Fruit fly (Drosophila melanogaster) ovary, adult (tissue): Measurements from ENCODE around the gene CG9624.

Experiments used
- CG17801 ChIP-seq: fragments of 200-800 bp; optimal IDR thresholded peaks from 2 replicates; lab custom pipeline; 2019; ENCODE audit warnings: missing biosample characterization, mild to moderate bottlenecking, missing genetic modification characterization, moderate library complexity; ENCODE audit not compliant: partially characterized antibody

The CG9624 gene

DNA sequence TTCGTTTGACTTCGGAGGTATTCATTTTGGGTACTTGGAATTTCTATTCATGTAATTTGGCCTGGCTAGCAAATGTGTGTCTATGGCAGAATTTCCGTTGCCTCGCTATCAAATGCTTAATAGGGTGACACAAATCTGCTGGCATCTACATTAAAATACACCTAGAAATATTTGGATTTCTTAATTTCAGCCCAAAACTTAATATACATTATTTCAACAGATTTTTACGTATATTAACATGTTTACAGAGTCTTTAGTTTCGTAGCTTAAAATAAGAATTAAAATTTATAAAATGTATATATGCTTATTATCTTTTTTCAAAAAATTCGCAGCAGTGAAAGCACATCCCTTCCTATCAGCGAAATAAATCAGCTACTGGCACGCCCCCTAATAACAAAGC lies at the start of gene CG9624:
Gene CG9624 (minus strand): TSS at position 101 of the 400 bp plus-strand sequence.
- no peak for TF ChIP-seq CG17801 (GFP tag; lab: Kevin White, UChicago)

DNA sequence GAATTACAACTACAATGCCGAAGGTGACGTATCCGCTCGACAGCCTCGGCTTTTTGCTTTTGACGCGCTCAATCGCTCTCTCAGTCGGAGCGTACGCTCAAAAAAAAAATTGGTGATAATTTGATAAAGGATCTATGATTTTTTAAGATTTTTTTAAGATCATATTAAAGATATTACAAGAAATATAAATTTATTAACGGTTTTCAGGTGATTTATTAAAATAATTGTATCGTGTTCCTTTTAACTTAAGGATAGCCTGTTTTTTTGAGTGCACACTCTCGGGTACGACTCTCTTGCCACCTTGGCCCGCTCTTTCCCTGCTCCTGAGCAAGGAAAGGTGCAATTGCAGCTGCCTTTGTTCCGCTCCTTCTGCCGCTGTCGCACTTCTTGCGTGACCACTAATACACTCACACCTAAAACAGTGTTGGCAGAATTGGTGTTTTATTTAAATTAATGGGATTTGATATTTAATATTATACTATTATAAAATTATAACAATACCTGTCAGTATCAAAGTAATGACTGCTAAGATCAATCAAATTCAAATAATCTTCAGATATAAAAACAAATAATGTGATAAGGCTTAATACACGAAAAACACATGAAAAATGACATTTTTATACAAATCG lies 49.1 kb upstream of the CG9624 start:
- peak; percentile 47 for TF ChIP-seq CG17801 (GFP tag; lab: Kevin White, UChicago)

DNA sequence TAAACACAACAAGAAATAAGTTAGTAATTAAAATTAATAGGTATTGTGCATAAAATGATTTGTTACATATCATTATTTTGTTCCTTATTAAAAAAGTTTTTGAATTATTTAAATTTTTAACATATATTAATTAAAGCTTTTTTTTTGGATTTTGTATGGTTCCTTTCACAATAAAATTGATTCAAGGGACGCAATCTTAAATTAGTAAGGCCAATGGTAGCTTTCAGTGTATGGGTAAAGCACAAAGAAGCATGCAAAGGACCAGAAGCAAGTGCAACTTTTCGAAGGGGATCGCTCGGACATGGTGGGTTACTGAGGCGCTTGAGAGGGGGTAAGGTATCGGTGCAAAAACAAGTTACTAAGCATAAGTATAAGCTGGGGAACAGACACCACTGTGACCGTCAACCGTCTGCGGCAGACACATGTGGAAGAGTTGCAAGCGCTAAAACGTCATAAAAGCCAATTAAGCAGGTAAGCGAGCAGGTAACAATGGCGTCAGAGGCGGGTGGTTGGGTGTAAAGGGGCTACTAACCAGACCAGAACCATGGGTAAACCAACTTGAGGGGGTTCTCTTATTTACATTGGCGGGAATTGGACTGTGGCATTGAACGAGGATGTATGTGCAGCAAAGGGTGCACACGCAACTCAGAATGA lies 46.7 kb upstream of the CG9624 start:
- TF ChIP-seq CG17801 (GFP tag; lab: Kevin White, UChicago), result no peak

DNA sequence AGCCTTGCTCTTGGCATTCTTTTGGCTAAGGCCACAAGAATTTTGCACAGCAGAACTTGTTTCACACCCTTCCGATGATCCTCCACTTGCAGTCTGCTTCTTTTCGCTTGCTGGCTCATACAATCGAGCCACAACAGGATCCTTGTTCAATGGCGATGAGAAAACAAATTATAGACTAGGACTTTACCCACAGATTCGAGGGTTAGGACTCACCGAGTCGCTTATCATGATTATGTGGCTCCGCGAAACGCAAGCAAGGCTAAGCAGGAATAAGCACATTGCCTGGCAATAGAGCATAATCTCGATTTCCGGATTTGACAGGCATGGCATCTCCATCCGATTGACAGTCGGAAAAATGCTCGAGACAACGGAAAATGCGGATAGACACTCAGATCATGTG lies 33.1 kb upstream of the CG9624 start, which contains the start of the genes CG14839 and CG14841:
Gene CG14839 (plus strand): TSS at position 301 of the 400 bp plus-strand sequence.
Gene CG14841 (minus strand): TSS at position 332 of the 400 bp plus-strand sequence.
- TF ChIP-seq CG17801 (GFP tag; lab: Kevin White, UChicago), result no peak

DNA sequence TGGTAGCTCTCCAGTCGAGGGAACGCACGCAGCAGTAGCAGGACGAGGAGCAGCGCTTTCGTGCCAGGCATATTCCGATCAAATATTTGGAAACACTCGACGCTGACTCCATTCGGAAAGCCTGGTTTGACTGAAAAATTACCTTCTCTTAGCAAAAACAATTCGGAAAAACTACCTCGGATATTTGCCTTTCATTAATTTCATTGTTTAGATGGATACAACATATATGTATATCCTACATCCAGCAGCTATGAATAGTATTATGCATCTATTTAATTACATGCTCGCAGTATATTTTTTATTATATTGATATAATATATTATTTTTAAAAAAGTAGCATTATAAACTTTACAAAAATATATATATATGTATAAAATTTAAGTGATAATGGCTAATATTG lies 32.2 kb upstream of the CG9624 start, which contains the start of gene CG14840:
Gene CG14840 (minus strand): TSS at position 101 of the 400 bp plus-strand sequence.
- TF ChIP-seq CG17801 (GFP tag; lab: Kevin White, UChicago), result no peak

DNA sequence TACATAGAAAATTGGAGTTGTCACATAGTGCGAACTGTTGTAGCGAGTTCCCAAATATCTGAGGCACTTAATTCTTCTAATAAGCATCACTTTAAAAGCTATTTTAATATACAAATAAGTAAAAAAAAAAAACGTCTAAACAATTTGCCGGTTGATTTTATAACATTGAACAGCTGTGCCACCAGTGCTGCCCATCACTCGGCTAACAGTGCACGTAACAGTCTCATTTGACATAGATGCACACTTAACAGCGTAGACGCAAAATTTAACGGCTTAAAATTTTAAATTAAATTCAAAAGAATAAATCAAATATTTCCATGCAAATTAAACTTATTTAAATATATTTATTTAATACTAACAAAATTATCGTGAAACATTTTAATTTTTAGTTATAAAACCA lies 30.9 kb upstream of the CG9624 start, which contains the start of gene MetRS-m:
Gene MetRS-m (minus strand): TSS at position 171 of the 400 bp plus-strand sequence.
- no peak for TF ChIP-seq CG17801 (GFP tag; lab: Kevin White, UChicago)

DNA sequence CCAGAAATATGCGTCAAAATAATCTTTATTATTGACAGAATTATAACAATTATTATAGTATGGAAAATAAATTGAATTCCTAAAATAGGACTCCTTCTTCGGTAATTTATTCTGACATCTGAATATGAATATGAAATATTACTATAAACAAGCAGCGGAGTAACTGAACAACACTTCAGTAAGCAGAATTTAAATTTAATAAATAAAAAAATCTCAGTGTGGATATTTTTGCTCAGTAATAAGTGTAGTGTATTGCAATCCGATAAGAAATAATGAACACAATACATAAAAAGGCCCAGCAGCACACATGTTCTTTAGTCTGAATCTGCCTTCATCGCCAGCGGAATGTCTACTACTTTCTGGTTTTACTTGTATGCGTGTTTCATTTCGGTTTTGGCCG lies 26.9 kb upstream of the CG9624 start, which contains the start of gene CG43179:
Gene CG43179 (plus strand): TSS at position 301 of the 400 bp plus-strand sequence.
- no peak for TF ChIP-seq CG17801 (GFP tag; lab: Kevin White, UChicago)

DNA sequence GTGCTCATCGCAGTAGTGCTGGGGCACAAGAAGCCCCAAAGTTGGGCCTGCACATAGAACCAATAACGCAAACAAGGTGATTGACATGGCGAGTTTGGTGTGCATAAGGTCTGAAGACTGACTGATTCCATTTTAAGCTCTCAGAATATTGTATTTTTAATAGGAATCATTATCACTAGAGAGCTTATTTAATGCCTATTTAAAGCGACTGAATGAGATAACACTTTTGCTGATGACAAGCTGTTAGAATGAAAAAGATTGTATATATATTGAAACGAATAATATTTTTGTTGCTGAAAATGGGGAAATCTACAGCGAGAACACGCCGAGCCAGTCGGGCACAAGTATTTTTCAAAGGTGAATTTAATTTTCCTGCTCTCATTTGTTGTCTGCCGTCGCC lies 16.4 kb upstream of the CG9624 start, which contains the start of gene CG9616:
Gene CG9616 (minus strand): TSS at position 101 of the 400 bp plus-strand sequence.
- TF ChIP-seq CG17801 (GFP tag; lab: Kevin White, UChicago), result no peak

DNA sequence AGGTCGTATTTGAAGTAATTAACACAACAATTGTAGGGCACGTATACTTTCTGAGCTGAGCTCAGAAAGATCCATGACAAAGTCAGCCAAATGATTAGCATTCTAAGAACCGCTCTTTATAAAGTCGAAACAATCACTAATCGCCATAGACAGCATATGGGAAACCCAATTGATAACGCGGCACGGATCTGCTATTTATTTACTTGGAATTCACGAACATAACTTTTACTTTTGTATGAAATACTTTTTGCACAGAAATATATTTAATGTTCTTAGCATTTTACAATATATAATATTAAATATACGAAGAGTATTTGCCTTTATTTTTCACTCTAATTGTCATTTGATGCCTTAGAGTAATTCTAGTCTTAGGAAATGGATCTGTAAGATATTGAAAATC lies 15.6 kb upstream of the CG9624 start, which contains the start of gene CG43291:
Gene CG43291 (minus strand): TSS at position 101 of the 400 bp plus-strand sequence.
- no peak for TF ChIP-seq CG17801 (GFP tag; lab: Kevin White, UChicago)

DNA sequence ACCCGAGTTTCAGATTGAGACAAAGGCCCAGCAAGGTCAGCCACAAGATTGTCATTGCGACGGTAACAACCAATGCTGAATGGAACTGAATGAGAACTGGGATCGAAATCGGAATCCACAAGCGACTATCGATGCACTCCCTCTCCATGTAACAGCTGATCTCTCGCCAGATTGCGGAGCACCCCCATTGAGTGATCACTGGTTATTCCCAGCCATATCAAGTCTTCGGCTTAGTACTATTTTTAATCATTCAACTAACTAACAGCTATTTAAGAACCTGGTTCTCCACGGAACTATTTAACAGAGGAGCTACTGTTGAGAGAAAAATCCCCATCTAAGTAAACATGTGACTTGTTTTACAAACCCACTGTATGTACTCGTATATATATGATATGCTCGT lies 2.3 kb downstream of the CG9624 start, which contains the start of gene CG9631:
Gene CG9631 (minus strand): TSS at position 101 of the 400 bp plus-strand sequence.
- no peak for TF ChIP-seq CG17801 (GFP tag; lab: Kevin White, UChicago)

DNA sequence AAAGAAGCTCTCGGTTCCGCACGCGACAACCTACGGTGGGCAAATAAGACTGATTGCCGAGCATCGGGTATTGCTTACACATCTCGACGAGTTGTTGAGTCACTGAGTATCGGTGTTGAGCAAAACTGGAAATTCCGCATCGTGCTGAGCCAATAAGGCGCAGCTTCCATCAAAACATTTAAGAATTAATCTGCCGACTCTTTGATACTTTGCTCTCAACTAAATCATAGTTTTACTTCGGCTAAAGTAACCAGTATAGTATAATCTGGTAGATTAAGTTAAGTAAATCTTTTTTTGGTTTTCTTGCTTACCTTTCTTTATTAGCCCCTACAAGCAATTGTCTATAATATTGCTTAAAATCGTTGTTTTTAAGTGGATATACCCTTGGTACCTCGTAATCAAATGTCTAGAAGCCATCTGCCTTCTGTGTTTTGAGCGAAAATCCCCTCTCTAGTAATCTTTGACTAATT lies 4.8 kb downstream of the CG9624 start, which contains the start of gene Sp212:
Gene Sp212 (minus strand): TSS at position 51 of the 470 bp plus-strand sequence.
- no peak for TF ChIP-seq CG17801 (GFP tag; lab: Kevin White, UChicago)

DNA sequence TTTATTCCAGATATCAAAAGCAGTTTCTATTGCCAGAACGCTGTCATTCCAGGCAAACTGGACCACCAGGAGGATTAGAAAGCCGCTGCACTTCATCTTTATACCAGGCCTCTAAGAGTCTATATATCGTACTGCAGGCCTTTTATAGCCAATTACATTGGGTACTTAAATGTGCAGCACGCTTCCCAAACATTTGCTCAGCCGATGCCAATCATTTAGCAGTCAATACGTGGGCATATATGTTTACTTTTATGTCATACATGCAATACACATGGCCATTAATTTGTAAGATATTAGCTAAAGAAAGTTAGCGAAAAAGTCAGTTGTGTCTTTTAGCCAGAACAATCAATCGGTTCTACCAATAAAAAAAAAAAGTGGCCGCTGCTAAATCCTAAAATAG lies 7.5 kb downstream of the CG9624 start, which contains the start of gene CG33109:
Gene CG33109 (minus strand): TSS at position 101 of the 400 bp plus-strand sequence.
- TF ChIP-seq CG17801 (GFP tag; lab: Kevin White, UChicago), result no peak

DNA sequence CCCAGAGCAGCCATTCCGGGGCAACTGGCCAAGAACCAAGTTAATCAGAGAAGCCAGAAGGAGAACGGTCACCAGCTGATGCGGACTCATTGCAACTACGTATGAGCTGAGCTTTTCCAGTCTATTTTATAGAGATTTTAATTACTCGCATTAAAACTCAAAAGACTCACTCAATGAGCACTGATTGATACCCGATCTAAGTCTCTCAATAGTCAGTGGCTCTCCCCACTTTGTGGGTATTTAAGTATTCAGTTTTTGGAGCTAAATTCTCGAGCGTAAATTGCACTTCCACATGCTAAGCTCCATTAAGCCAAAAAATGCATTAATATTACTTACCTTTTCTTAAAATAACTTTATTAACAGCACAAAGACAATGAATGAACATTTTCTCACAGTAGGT lies 8.8 kb downstream of the CG9624 start, which contains the start of gene CG31326:
Gene CG31326 (minus strand): TSS at position 101 of the 400 bp plus-strand sequence.
- no peak for TF ChIP-seq CG17801 (GFP tag; lab: Kevin White, UChicago)

DNA sequence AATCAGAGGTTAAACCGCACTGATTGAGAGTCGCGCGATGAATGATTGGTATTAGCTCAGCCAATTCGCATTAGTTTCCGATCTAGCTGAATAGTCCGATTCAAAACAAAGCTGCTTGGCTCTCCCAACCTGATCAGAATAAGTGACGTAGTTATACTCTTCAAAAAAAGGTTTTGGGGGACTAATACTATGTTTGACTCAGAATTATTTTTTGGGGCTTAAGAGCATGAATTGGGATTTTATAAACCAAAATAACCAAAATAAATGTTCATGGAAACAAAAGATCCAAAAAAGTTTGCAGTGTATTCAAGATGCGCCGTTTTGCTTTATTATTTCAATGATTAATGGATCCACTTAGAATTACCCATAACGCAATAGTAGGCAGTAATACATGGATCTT lies 11.1 kb downstream of the CG9624 start, which contains the start of gene CG9649:
Gene CG9649 (minus strand): TSS at position 44 of the 400 bp plus-strand sequence.
- TF ChIP-seq CG17801 (GFP tag; lab: Kevin White, UChicago), result no peak

DNA sequence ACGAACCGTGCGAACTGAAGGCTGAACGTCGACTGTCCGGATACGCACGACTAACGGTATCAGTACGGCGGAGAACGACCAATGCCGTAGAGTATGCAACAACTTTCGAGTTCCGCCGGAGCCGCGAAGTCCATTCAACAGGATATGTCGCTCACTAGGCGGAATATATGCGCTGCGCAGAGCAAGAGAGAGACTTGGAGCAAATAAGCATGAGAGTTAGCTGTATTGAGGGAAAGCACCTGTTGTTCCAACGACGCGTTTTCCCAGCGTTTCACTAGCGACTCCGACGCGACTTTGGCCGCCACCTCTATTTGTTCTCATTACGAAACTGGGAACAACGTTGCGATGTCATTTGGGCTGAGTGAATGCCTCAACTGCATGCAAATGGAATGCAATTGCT lies 14.2 kb downstream of the CG9624 start, which contains the start of gene Dop1R1:
Gene Dop1R1 (minus strand): TSS at position 35 of the 400 bp plus-strand sequence.
- TF ChIP-seq CG17801 (GFP tag; lab: Kevin White, UChicago), result no peak
